Fruit fly (Drosophila melanogaster) S2 (cell line): ENCODE data around the gene mtTFB1.

Source experiments
- CG8478 ChIP-seq: fragments of >200 bp; optimal IDR thresholded peaks from 2 replicates; lab custom pipeline; 2018
- CTCF ChIP-seq, 2 experiments: fragments of >200 bp; optimal IDR thresholded peaks; 2 replicates each; lab custom pipeline; 2018

DNA sequence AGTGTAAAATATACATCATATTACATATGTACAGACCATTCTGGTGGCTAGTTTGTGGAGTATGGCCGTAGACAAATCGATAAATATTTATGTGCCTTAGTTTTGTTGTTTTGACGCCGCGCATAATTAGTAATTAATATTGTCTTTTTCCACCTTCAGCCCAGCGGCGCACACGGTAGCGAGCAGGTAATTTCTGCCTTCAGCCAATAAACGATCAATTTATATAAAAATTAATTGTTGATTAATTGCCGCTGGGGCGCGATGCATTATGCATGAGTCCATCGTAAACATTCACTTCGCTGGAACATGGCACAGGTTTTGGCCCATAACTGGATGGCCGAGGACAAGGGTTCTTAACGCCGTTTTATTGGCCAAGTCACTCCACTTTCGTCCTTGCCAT is 8.5 kb downstream of the mtTFB1 start:
- no peak for TF ChIP-seq CG8478 (lab: Kevin White, UChicago)
- TF ChIP-seq CTCF (optimal IDR thresholded peaks at IDR 0.05; lab: Kevin White, UChicago), result no peak
